Worm (Caenorhabditis elegans) whole organism, L1 larva: ENCODE measurements around the gene Y45F3A.5.

Source experiments
- C04F5.9 ChIP-seq: sonication (generic microtip); optimal IDR thresholded peaks from 2 replicates; lab custom pipeline; 2016; ENCODE audit warnings: missing genetic modification characterization, missing compliant biosample characterization
- C16A3.4 ChIP-seq: fragments of 150-350 bp; optimal IDR thresholded peaks from 2 replicates; lab custom pipeline; 2014; ENCODE audit warnings: missing biosample characterization, missing genetic modification characterization
- aha-1 ChIP-seq: fragments of 150-350 bp; optimal IDR thresholded peaks from 2 replicates; lab custom pipeline; 2014; ENCODE audit warnings: missing biosample characterization, missing genetic modification characterization
- alr-1 ChIP-seq: fragments of 200-800 bp; sonication (Bioruptor generic); optimal IDR thresholded peaks from 2 replicates; lab custom pipeline; 2018; ENCODE audit warnings: borderline replicate concordance, mild to moderate bottlenecking, missing genetic modification characterization, missing compliant biosample characterization
- ama-1 ChIP-seq: fragments of 150-350 bp; optimal IDR thresholded peaks from 2 replicates; lab custom pipeline; 2014
- blmp-1 ChIP-seq: fragments of 150-350 bp; optimal IDR thresholded peaks from 2 replicates; lab custom pipeline; 2014; ENCODE audit warnings: missing biosample characterization, missing genetic modification characterization
- ceh-8 ChIP-seq: fragments of 200-800 bp; sonication (Bioruptor generic); optimal IDR thresholded peaks from 2 replicates; lab custom pipeline; 2018; ENCODE audit warnings: mild to moderate bottlenecking, missing genetic modification characterization, moderate library complexity, missing compliant biosample characterization
- ceh-82 ChIP-seq, 3 experiments: fragments of 150-350 bp in 1 of 3; sonication (generic microtip) in 2 of 3; optimal IDR thresholded peaks; 2 replicates each; lab custom pipeline; 2014 to 2017; ENCODE audit warnings: missing biosample characterization in 3 of 3, missing genetic modification characterization in 3 of 3
- ceh-90 ChIP-seq: sonication (generic microtip); optimal IDR thresholded peaks from 2 replicates; lab custom pipeline; 2016; ENCODE audit warnings: missing genetic modification characterization, missing compliant biosample characterization
- ces-1 ChIP-seq: fragments of 150-350 bp; optimal IDR thresholded peaks from 2 replicates; lab custom pipeline; 2014; ENCODE audit warnings: missing biosample characterization, missing genetic modification reagents, missing genetic modification characterization
- dsc-1 ChIP-seq: sonication (generic microtip); optimal IDR thresholded peaks from 2 replicates; lab custom pipeline; 2016; ENCODE audit warnings: mild to moderate bottlenecking, missing genetic modification characterization, missing compliant biosample characterization
- efl-1 ChIP-seq, 4 experiments: fragments of 150-350 bp; optimal IDR thresholded peaks in 3 of 4; peaks in 1 of 4; 1 replicate in 1 of 4; 2 replicates in 3 of 4; lab custom pipeline; 2014; ENCODE audit warnings: missing biosample characterization in 2 of 4, missing genetic modification characterization in 2 of 4, missing genetic modification reagents in 2 of 4
- efl-3 ChIP-seq: fragments of 200-800 bp; sonication (Bioruptor generic); optimal IDR thresholded peaks from 2 replicates; lab custom pipeline; 2018; ENCODE audit warnings: mild to moderate bottlenecking, missing genetic modification characterization, missing compliant biosample characterization
- egl-13 ChIP-seq: sonication (generic microtip); optimal IDR thresholded peaks from 2 replicates; lab custom pipeline; 2016; ENCODE audit warnings: missing genotype, missing genetic modification reagents, missing genetic modification characterization, missing compliant biosample characterization
- egl-27 ChIP-seq, 2 experiments: fragments of 150-350 bp in 1 of 2; sonication (generic microtip); optimal IDR thresholded peaks; 3 replicates each; lab custom pipeline; 2017 to 2018; ENCODE audit warnings: missing biosample characterization in 2 of 2, missing genetic modification characterization in 2 of 2, missing genetic modification reagents in 2 of 2
- elt-2 ChIP-seq: sonication (generic microtip); optimal IDR thresholded peaks from 2 replicates; lab custom pipeline; 2016; ENCODE audit warnings: missing genetic modification characterization, mild to moderate bottlenecking, inconsistent platforms, missing compliant biosample characterization, missing genetic modification reagents
- elt-3 ChIP-seq, 6 experiments: fragments of 150-350 bp in 1 of 6; sonication (generic microtip); optimal IDR thresholded peaks; 2 replicates each; lab custom pipeline; 2017 to 2018; ENCODE audit warnings: missing biosample characterization in 6 of 6, missing genetic modification characterization in 6 of 6, inconsistent platforms in 1 of 6
- fkh-10 ChIP-seq: sonication (generic microtip); optimal IDR thresholded peaks from 2 replicates; lab custom pipeline; 2017; ENCODE audit warnings: missing biosample characterization, missing genetic modification reagents, missing genetic modification characterization
- fkh-4 ChIP-seq: sonication (generic microtip); optimal IDR thresholded peaks from 2 replicates; lab custom pipeline; 2016; ENCODE audit warnings: missing compliant biosample characterization, missing genetic modification characterization, borderline replicate concordance
- fkh-8 ChIP-seq: sonication (generic microtip); optimal IDR thresholded peaks from 2 replicates; lab custom pipeline; 2016; ENCODE audit warnings: mild to moderate bottlenecking, missing genetic modification characterization, missing compliant biosample characterization
- fos-1 ChIP-seq: fragments of 150-350 bp; optimal IDR thresholded peaks from 2 replicates; lab custom pipeline; 2014; ENCODE audit warnings: missing biosample characterization, missing genetic modification characterization
- hlh-17 ChIP-seq: fragments of 200-800 bp; sonication (Bioruptor generic); optimal IDR thresholded peaks from 2 replicates; lab custom pipeline; 2018; ENCODE audit warnings: missing genetic modification characterization, mild to moderate bottlenecking, missing compliant biosample characterization, moderate library complexity, borderline replicate concordance
- hpl-2 ChIP-seq: fragments of 150-350 bp; optimal IDR thresholded peaks from 2 replicates; lab custom pipeline; 2014; ENCODE audit warnings: missing biosample characterization, missing genetic modification reagents, missing genetic modification characterization
- irx-1 ChIP-seq: sonication (generic microtip); optimal IDR thresholded peaks from 2 replicates; lab custom pipeline; 2016; ENCODE audit warnings: missing genetic modification characterization, missing compliant biosample characterization
- isw-1 ChIP-seq: fragments of 200-800 bp; sonication (Bioruptor generic); IDR thresholded peaks from 2 replicates; pipeline ENCODE4 v1.3.6; 2022; ENCODE audit warnings: missing genetic modification characterization, missing compliant biosample characterization
- jun-1 ChIP-seq: fragments of 150-350 bp; optimal IDR thresholded peaks from 2 replicates; lab custom pipeline; 2014; ENCODE audit warnings: missing biosample characterization, missing genetic modification reagents, missing genetic modification characterization
- lin-13 ChIP-seq: fragments of 150-350 bp; optimal IDR thresholded peaks from 2 replicates; lab custom pipeline; 2014; ENCODE audit warnings: missing biosample characterization, missing genetic modification reagents, missing genetic modification characterization
- lin-15B ChIP-seq: fragments of 150-350 bp; sonication (generic microtip); optimal IDR thresholded peaks from 3 replicates; lab custom pipeline; 2014; ENCODE audit warnings: missing biosample characterization, missing genetic modification characterization
- lin-39 ChIP-seq: fragments of 150-350 bp; optimal IDR thresholded peaks from 2 replicates; lab custom pipeline; 2014; ENCODE audit warnings: missing biosample characterization, missing genetic modification reagents, missing genetic modification characterization
- mab-9 ChIP-seq: fragments of 200-800 bp; sonication (Bioruptor generic); IDR thresholded peaks from 2 replicates; pipeline ENCODE4 v1.3.6; 2022; ENCODE audit warnings: missing genetic modification reagents, missing genetic modification characterization, missing compliant biosample characterization
- mdl-1 ChIP-seq, 2 experiments: fragments of 150-350 bp; optimal IDR thresholded peaks; 2 replicates each; lab custom pipeline; 2014 to 2017; ENCODE audit warnings: missing biosample characterization in 2 of 2, missing genetic modification characterization in 2 of 2, inconsistent platforms in 1 of 2
- mef-2 ChIP-seq: fragments of 150-350 bp; optimal IDR thresholded peaks from 2 replicates; lab custom pipeline; 2014; ENCODE audit warnings: missing biosample characterization, missing genetic modification characterization
- mep-1 ChIP-seq: fragments of 150-350 bp; optimal IDR thresholded peaks from 2 replicates; lab custom pipeline; 2014; ENCODE audit warnings: missing biosample characterization, missing genetic modification characterization
- nhr-19 ChIP-seq: fragments of 200-800 bp; sonication (Bioruptor generic); conservative IDR thresholded peaks from 2 replicates; pipeline ENCODE4 v1.3.6; 2022; ENCODE audit warnings: missing genetic modification characterization, missing compliant biosample characterization
- nhr-237 ChIP-seq: fragments of 150-350 bp; optimal IDR thresholded peaks from 2 replicates; lab custom pipeline; 2014; ENCODE audit warnings: missing biosample characterization, missing genetic modification characterization
- nhr-28 ChIP-seq: fragments of 150-350 bp; optimal IDR thresholded peaks from 2 replicates; lab custom pipeline; 2014; ENCODE audit warnings: missing biosample characterization, missing genetic modification characterization
- nhr-71 ChIP-seq: sonication (generic microtip); optimal IDR thresholded peaks from 2 replicates; lab custom pipeline; 2016; ENCODE audit warnings: mild to moderate bottlenecking, missing genetic modification characterization, moderate library complexity, missing compliant biosample characterization
- nhr-77 ChIP-seq: fragments of 150-350 bp; optimal IDR thresholded peaks from 2 replicates; lab custom pipeline; 2014; ENCODE audit warnings: missing biosample characterization, missing genetic modification characterization
- nhr-90 ChIP-seq: sonication (generic microtip); optimal IDR thresholded peaks from 2 replicates; lab custom pipeline; 2016; ENCODE audit warnings: mild to moderate bottlenecking, missing genetic modification characterization, missing compliant biosample characterization; ENCODE audit not compliant: poor library complexity
- pax-3 ChIP-seq: fragments of 200-800 bp; sonication (Bioruptor generic); optimal IDR thresholded peaks from 2 replicates; lab custom pipeline; 2018; ENCODE audit warnings: mild to moderate bottlenecking, missing genetic modification characterization, moderate library complexity, missing compliant biosample characterization
- pqm-1 ChIP-seq: sonication (generic microtip); optimal IDR thresholded peaks from 3 replicates; lab custom pipeline; 2017; ENCODE audit warnings: missing biosample characterization, missing genetic modification characterization
- snpc-4 ChIP-seq: fragments of 150-350 bp; optimal IDR thresholded peaks from 2 replicates; lab custom pipeline; 2014; ENCODE audit warnings: missing biosample characterization, missing genetic modification characterization
- sox-4 ChIP-seq: sonication (generic microtip); optimal IDR thresholded peaks from 2 replicates; lab custom pipeline; 2016; ENCODE audit warnings: missing genetic modification characterization, missing compliant biosample characterization
- sup-37 ChIP-seq: fragments of 200-800 bp; sonication (Bioruptor generic); optimal IDR thresholded peaks from 2 replicates; lab custom pipeline; 2018; ENCODE audit warnings: mild to moderate bottlenecking, missing genetic modification characterization, missing compliant biosample characterization
- swsn-7 ChIP-seq: sonication (generic microtip); optimal IDR thresholded peaks from 2 replicates; lab custom pipeline; 2016; ENCODE audit warnings: missing genetic modification characterization, missing compliant biosample characterization
- tbx-2 ChIP-seq: sonication (generic microtip); optimal IDR thresholded peaks from 2 replicates; lab custom pipeline; 2016; ENCODE audit warnings: missing genetic modification characterization, missing compliant biosample characterization
- unc-62 ChIP-seq: fragments of 150-350 bp; optimal IDR thresholded peaks from 2 replicates; lab custom pipeline; 2014; ENCODE audit warnings: missing biosample characterization, missing genetic modification reagents, missing genetic modification characterization
- xbp-1 ChIP-seq: sonication (generic microtip); optimal IDR thresholded peaks from 2 replicates; lab custom pipeline; 2016; ENCODE audit warnings: missing genetic modification characterization, missing compliant biosample characterization
- zag-1 ChIP-seq: fragments of 150-350 bp; optimal IDR thresholded peaks from 2 replicates; lab custom pipeline; 2014; ENCODE audit warnings: missing biosample characterization, missing genetic modification characterization
- ztf-4 ChIP-seq: fragments of 150-350 bp; optimal IDR thresholded peaks from 2 replicates; lab custom pipeline; 2014; ENCODE audit warnings: missing biosample characterization, missing genetic modification characterization

Gene Y45F3A.5

ce11 chrIII:10600138-10600626 is 14.0 kb upstream of the Y45F3A.5 start, which contains the start of gene epg-6:
TSS of gene epg-6 (minus strand) at chrIII:10600188.
- no peak for TF ChIP-seq lin-39
- no peak for TF ChIP-seq efl-3 (GFP tag; lab: Kevin White, UChicago)
- no peak for TF ChIP-seq aha-1 (tag; lab: Kevin White, UChicago)
- TF ChIP-seq ceh-82 (tag; optimal IDR thresholded peaks at IDR 0.05; lab: Kevin White, UChicago): no peak
- no peak for TF ChIP-seq ces-1 (GFP tag; lab: Kevin White, UChicago)
- TF ChIP-seq nhr-28 (tag; lab: Kevin White, UChicago): no peak
- no peak for TF ChIP-seq sup-37 (GFP tag; lab: Kevin White, UChicago)
- no peak for TF ChIP-seq elt-2 (tag; lab: Kevin White, UChicago)
- no peak for TF ChIP-seq sox-4 (tag; lab: Kevin White, UChicago)
- no peak for TF ChIP-seq blmp-1 (tag; lab: Kevin White, UChicago)
- no peak for TF ChIP-seq nhr-237 (tag; lab: Kevin White, UChicago)
- no peak for TF ChIP-seq ceh-90 (tag; lab: Kevin White, UChicago)
- no peak for TF ChIP-seq mef-2 (tag; lab: Kevin White, UChicago)
- TF ChIP-seq isw-1 (GFP tag; lab: Robert Waterston, UW): no peak
- TF ChIP-seq mep-1 (tag; lab: Kevin White, UChicago): no peak
- no peak for TF ChIP-seq nhr-77 (tag; lab: Kevin White, UChicago)
- TF ChIP-seq C04F5.9: no peak
- TF ChIP-seq ceh-8 (GFP tag; lab: Kevin White, UChicago): no peak
- no peak for TF ChIP-seq unc-62

DNA sequence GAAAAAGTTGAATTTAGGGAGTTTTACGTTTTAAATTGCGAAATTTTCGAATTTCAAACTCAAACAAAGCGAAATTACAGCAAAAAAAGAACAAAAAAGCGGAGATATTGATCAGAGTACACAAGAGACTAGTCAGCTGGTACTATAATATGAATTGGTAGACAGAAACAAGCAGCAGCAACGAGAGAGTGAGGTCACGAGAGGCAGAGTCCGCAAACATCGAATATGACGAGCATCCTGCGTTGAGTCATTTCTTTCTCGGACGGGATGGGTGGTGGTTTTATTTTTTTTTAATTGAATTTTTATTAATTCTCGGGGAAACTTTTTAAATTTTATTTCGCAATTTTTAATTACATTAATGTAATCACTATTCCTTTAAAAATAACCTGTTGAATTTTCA is 13.6 kb upstream of the Y45F3A.5 start:
- peak; percentile 62 for TF ChIP-seq nhr-90
- 0 out of 2 replicates have a peak, but pooled peaks have one; percentile 31 for TF ChIP-seq mab-9 (GFP tag; lab: Robert Waterston, UW)
- TF ChIP-seq dsc-1 (tag; lab: Kevin White, UChicago): peak; percentile 41
- TF ChIP-seq efl-1 (optimal IDR thresholded peaks at IDR 0.05; lab: Kevin White, UChicago): peak; percentile 71 to 73
- peak; percentile 74 to 97 for TF ChIP-seq efl-1 (GFP tag; optimal IDR thresholded peaks at IDR 0.05 in 1 of 2; lab: Kevin White, UChicago)
- peak; percentile 46 for TF ChIP-seq jun-1 (tag; lab: Kevin White, UChicago)
- TF ChIP-seq ceh-8 (GFP tag; lab: Kevin White, UChicago): peak; percentile 3
- TF ChIP-seq fkh-10: no peak
- peak in 1 of 6 experiments; percentile 37 for TF ChIP-seq elt-3 (tag; optimal IDR thresholded peaks at IDR 0.05; lab: Kevin White, UChicago)
- peak in 1 of 2 experiments; percentile 85 for TF ChIP-seq mdl-1 (tag; optimal IDR thresholded peaks at IDR 0.05; lab: Kevin White, UChicago)
- TF ChIP-seq ceh-82 (tag; optimal IDR thresholded peaks at IDR 0.05; lab: Kevin White, UChicago): peak; percentile 19 to 61 (median 38)
- peak; percentile 24 for TF ChIP-seq zag-1
- TF ChIP-seq hlh-17 (GFP tag; lab: Kevin White, UChicago): no peak
- TF ChIP-seq egl-13: peak; percentile 40
- peak; percentile 62 for TF ChIP-seq xbp-1 (tag; lab: Kevin White, UChicago)
- peak; percentile 75 for TF ChIP-seq C16A3.4 (tag; lab: Kevin White, UChicago)
- TF ChIP-seq isw-1 (GFP tag; lab: Robert Waterston, UW): 0 out of 2 replicates have a peak, but pooled peaks have one; percentile 36
- peak; percentile 35 for TF ChIP-seq nhr-77 (tag; lab: Kevin White, UChicago)
- peak; percentile 74 for TF ChIP-seq swsn-7 (tag; lab: Kevin White, UChicago)
- TF ChIP-seq pqm-1 (tag; lab: Kevin White, UChicago): no peak
- no peak for TF ChIP-seq pax-3
- no peak for TF ChIP-seq alr-1 (tag; lab: Kevin White, UChicago)
- TF ChIP-seq fkh-8 (tag; lab: Kevin White, UChicago): peak; percentile 77
- peak; percentile 74 for TF ChIP-seq nhr-19 (GFP tag; lab: Robert Waterston, UW)
- TF ChIP-seq hpl-2 (GFP tag; lab: Kevin White, UChicago): no peak
- TF ChIP-seq unc-62: no peak
- no peak for TF ChIP-seq ama-1 (lab: Kevin White, UChicago)
- no peak for TF ChIP-seq egl-27 (tag; optimal IDR thresholded peaks at IDR 0.05; lab: Kevin White, UChicago)
- peak; percentile 15 for TF ChIP-seq ztf-4 (tag; lab: Kevin White, UChicago)
- peak; percentile 46 for TF ChIP-seq irx-1
- peak; percentile 18 for TF ChIP-seq lin-15B (tag; lab: Kevin White, UChicago)
- peak; percentile 32 for TF ChIP-seq snpc-4 (tag; lab: Kevin White, UChicago)
- no peak for TF ChIP-seq fkh-4 (tag; lab: Kevin White, UChicago)
- TF ChIP-seq fos-1 (tag; lab: Kevin White, UChicago): peak; percentile 49
- peak; percentile 87 for TF ChIP-seq nhr-71 (tag; lab: Kevin White, UChicago)
- TF ChIP-seq tbx-2 (tag; lab: Kevin White, UChicago): peak; percentile 70
- peak; percentile 52 for TF ChIP-seq lin-13
